Worm (Caenorhabditis elegans) whole organism, L4/young adult: Measurements from ENCODE around the gene R05G9.3.

Experiments used
- W03F9.2 ChIP-seq: fragments of 150-350 bp; optimal IDR thresholded peaks from 2 replicates; lab custom pipeline; 2014; ENCODE audit warnings: missing biosample characterization, missing genetic modification characterization
- dao-5 ChIP-seq: sonication (generic microtip); optimal IDR thresholded peaks from 2 replicates; lab custom pipeline; 2016; ENCODE audit warnings: missing genotype, missing genetic modification characterization, moderate library complexity, missing compliant biosample characterization
- him-1 ChIP-seq: sonication (generic microtip); optimal IDR thresholded peaks from 2 replicates; lab custom pipeline; 2016; ENCODE audit warnings: missing genotype, missing genetic modification reagents, missing genetic modification characterization, missing compliant biosample characterization

The R05G9.3 gene

ce11 chrII:6501420-6501819 is at the start of gene R05G9.3:
Gene R05G9.3 (minus strand): TSS chrII:6501520.
- TF ChIP-seq him-1 (tag; lab: Kevin White, UChicago) (no peak), W03F9.2 (tag; lab: Kevin White, UChicago) (no peak), dao-5 (no peak)

DNA sequence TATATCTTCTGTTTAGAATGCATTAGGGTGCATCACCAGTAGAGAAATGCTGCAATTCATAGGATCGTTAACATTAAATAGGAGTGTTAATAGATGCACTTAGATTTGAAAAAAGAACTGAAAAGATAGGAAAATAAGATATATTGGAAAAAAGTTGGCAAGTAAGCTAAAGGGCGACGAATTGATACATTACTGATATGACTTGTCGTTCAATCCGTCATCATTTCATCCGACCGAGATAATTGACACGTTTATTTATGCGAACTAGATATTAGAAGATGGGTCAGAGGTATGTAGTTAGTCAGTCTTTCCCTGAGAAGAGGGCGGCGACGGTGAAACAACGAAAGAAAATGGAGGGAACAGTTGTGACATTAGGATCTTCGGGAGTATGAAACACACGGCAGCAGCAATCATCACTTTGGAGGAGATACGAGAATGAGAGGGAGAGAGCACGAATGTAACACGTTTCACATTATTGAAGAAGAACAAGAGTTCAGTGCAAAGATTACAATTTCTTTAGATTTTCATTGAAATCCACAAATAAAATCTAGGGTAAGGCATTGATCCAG is 43.6 kb upstream of the R05G9.3 start, which contains the start of gene lron-15:
Gene lron-15, minus strand, starts transcription at position 51 of the 569 bp plus-strand sequence.
- TF ChIP-seq dao-5 (no peak), him-1 (tag; lab: Kevin White, UChicago) (no peak), W03F9.2 (tag; lab: Kevin White, UChicago) (no peak)

ce11 chrII:6535957-6536424 is 34.7 kb upstream of the R05G9.3 start, which contains the start of gene utp-20:
Gene utp-20 (plus strand): TSS chrII:6536374.
- no peak for TF ChIP-seq dao-5
- TF ChIP-seq W03F9.2 (tag; lab: Kevin White, UChicago), result peak; percentile 62

DNA sequence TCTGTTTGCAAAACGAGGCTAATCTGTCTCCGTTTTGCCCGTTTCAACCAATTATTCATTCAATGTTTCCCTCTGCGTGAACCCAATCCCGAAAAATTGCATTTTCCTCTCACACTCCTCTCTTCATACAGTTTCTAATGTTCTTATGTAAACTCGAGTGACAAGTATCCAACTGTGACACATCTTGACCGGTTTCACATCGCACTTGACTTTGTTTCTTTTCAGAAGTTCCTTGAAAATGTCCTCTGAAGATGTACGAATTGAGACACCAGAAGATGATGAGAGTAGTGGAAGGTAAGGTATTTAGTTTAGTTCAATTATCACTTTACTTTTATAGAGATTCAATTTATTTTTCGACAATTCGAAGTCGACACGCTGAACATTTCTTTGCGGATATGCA is 30.6 kb upstream of the R05G9.3 start, which contains the start of gene abcx-1:
Gene abcx-1, plus strand, starts transcription at position 224 of the 400 bp plus-strand sequence.
- TF ChIP-seq W03F9.2 (tag; lab: Kevin White, UChicago), result no peak
- no peak for TF ChIP-seq dao-5
- no peak for TF ChIP-seq him-1 (tag; lab: Kevin White, UChicago)

DNA sequence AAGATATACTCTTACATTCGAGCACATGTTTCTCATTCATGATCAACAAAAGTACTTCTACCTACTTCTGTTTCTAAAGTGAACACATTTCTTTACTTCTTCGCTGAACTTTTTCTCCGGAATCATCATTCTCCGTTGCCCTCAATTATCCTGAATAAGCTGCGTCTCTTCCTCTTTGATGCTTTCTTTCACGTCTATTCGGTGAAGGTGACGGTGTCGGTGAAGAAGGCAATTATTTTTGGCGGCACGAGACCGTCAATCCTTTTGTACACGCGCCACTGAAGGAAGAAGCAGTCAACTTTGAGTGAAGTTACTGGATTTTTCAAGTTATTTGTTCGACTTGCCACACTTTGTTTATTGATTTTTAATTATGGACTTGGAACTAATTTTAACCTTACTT is 30.2 kb upstream of the R05G9.3 start, which contains the start of gene abch-1:
Gene abch-1, minus strand, starts transcription at position 101 of the 400 bp plus-strand sequence.
- TF ChIP-seq W03F9.2 (tag; lab: Kevin White, UChicago) (no peak), dao-5 (no peak), him-1 (tag; lab: Kevin White, UChicago) (no peak)

DNA sequence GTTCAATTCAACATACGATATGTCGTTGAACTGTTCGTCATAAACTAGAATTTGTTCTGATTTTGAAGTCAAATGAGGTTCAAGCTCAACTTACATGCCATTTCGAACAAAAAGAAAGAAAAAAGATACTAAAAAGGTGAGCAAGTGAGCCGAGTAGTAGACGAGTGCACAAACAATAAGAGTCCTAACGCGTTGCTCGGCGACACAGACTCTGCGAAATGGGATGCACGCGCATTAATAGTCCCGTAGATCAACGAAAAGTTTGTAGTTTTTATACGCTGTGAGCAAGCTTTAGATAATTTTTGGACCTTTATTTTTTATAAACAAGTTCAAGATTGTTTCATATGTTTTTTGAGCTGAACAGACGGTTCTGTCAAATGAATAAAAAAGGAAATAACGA is 27.3 kb upstream of the R05G9.3 start, which contains the start of gene C56E6.4:
Gene C56E6.4, minus strand, starts transcription at position 101 of the 400 bp plus-strand sequence.
- TF ChIP-seq him-1 (tag; lab: Kevin White, UChicago) (no peak), dao-5 (no peak), W03F9.2 (tag; lab: Kevin White, UChicago) (no peak)

ce11 chrII:6526136-6526684 is 24.9 kb upstream of the R05G9.3 start:
- TF ChIP-seq W03F9.2 (tag; lab: Kevin White, UChicago), result no peak
- TF ChIP-seq him-1 (tag; lab: Kevin White, UChicago), result no peak
- TF ChIP-seq dao-5, result no peak

DNA sequence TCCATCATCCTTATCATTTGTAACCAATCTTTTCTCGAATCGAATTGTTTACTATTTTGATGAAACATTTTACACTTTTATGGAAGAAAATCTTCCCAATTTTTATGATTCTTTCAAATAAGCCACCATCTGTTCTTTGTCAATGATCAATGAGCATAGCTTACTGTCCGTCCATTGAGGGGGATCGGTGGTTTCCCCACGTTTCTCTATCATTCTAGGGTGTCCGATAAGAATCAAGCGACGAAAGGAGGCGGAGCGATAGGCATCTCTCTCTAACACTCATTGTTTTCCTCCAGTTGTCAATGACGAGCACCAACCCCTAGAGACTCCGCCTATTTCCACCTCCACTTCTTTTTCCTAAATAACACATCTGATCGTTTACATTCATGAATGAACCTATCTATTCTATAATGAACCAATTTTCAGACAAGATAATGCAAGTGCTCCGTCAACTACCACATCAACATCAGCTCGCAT is 23.2 kb upstream of the R05G9.3 start, which contains the start of gene C56E6.2:
Gene C56E6.2, plus strand, starts transcription at position 427 of the 477 bp plus-strand sequence.
- TF ChIP-seq dao-5, result no peak
- no peak for TF ChIP-seq W03F9.2 (tag; lab: Kevin White, UChicago)
- no peak for TF ChIP-seq him-1 (tag; lab: Kevin White, UChicago)

DNA sequence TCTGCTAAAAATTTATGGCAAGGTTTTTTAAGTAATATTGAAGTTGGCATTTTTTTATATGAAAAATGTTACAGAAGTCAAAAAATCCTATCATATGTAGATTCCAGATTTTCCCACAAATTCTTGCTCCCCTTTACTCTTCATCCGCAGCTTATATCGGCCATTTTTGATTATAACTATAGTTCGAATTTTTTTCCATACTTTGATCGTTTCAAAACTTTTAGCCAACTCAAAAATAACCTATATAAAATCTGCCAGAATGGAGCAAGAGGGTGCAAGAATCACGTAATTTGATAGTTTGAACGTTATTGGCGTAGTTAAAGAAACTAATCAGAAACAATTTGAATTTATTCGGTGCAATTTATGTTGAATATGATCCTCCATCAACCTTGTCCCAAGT is 22.6 kb upstream of the R05G9.3 start:
- no peak for TF ChIP-seq dao-5
- no peak for TF ChIP-seq W03F9.2 (tag; lab: Kevin White, UChicago)
- TF ChIP-seq him-1 (tag; lab: Kevin White, UChicago), result no peak

ce11 chrII:6522622-6523254 is 21.4 kb upstream of the R05G9.3 start:
- TF ChIP-seq W03F9.2 (tag; lab: Kevin White, UChicago) (no peak), him-1 (tag; lab: Kevin White, UChicago) (no peak), dao-5 (no peak)

- no peak for TF ChIP-seq W03F9.2 (tag; lab: Kevin White, UChicago)
- no peak for TF ChIP-seq him-1 (tag; lab: Kevin White, UChicago)
- no peak for TF ChIP-seq dao-5
Observed at ce11 chrII:6521316-6521715, 20.0 kb upstream of the R05G9.3 start, which contains the start of gene toe-2. Gene toe-2 (minus strand): TSS chrII:6521385.

- TF ChIP-seq him-1 (tag; lab: Kevin White, UChicago) (no peak), W03F9.2 (tag; lab: Kevin White, UChicago) (no peak), dao-5 (no peak)
Observed at ce11 chrII:6520103-6520502, 18.8 kb upstream of the R05G9.3 start.

DNA sequence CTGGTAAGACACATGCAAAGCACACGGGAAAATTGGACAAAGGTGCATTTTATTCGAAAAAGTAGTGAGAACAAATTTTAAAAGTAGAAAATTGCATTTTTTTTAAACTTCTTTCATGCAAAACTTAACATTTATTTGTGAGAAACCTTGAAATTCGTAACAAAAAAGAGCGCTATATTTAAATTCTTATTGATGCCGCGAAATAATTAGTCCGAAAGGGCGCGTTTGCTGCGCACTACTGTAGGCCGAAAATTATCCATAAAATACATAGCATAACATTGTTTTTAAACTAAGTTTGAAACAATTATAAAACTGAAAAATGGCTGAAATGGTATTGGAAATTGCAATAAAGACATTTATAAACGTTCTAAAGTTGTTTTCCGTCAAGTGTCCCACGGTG is 18.4 kb upstream of the R05G9.3 start:
- TF ChIP-seq dao-5 (no peak), him-1 (tag; lab: Kevin White, UChicago) (no peak), W03F9.2 (tag; lab: Kevin White, UChicago) (no peak)

DNA sequence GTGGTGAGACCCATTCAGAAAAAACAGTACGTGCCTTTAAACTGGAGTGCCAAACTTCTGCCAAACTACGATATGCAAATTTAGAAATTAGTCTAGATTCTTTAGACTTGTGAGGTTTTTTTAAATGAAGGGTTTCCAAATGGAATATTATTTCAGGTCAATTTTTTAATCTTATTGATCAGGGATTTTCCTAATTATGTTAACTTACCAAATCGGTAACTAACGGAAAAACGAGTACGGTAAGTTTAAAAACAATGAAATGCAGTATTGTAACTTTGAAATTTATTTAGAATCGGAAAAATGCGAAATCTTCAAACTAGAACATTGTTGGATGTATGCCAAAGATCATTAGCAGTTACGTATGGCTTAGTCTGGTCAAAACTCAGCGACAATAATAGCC is 15.0 kb upstream of the R05G9.3 start, which contains the start of gene C56E6.7:
Gene C56E6.7, plus strand, starts transcription at position 301 of the 400 bp plus-strand sequence.
- TF ChIP-seq W03F9.2 (tag; lab: Kevin White, UChicago) (no peak), him-1 (tag; lab: Kevin White, UChicago) (no peak)
